Fruit fly (Drosophila melanogaster) whole organism, embryonic: ENCODE data around the gene CG12009.

Source experiments
- Asciz ChIP-seq: fragments of 200-800 bp; sonication (Bioruptor generic); optimal IDR thresholded peaks from 2 replicates; lab custom pipeline; 2017; ENCODE audit warnings: missing biosample characterization, mild to moderate bottlenecking, missing genetic modification characterization, missing genetic modification reagents
- Bdp1 ChIP-seq: fragments of 200-800 bp; sonication (Bioruptor generic); optimal IDR thresholded peaks from 3 replicates; lab custom pipeline; 2016; ENCODE audit warnings: missing biosample characterization, missing genetic modification characterization
- CG11085 ChIP-seq: fragments of 200-800 bp; sonication (Bioruptor generic); IDR thresholded peaks from 2 replicates; pipeline ENCODE4 v1.3.6; 2022; ENCODE audit warnings: missing biosample characterization, missing genetic modification characterization
- CG11247 ChIP-seq: fragments of 200-800 bp; sonication (Bioruptor generic); IDR thresholded peaks from 2 replicates; pipeline ENCODE4 v1.3.6; 2022; ENCODE audit warnings: missing biosample characterization, missing genetic modification characterization
- CG11560 ChIP-seq: fragments of 200-800 bp; sonication (Bioruptor generic); IDR thresholded peaks from 3 replicates; pipeline ENCODE4 v1.3.6; 2022; ENCODE audit warnings: missing biosample characterization, missing genetic modification characterization
- CG11723 ChIP-seq: fragments of 200-800 bp; sonication (Bioruptor generic); optimal IDR thresholded peaks from 2 replicates; lab custom pipeline; 2017; ENCODE audit warnings: missing biosample characterization, mild to moderate bottlenecking, missing genetic modification characterization
- CG13296 ChIP-seq: fragments of 200-800 bp; sonication (Bioruptor generic); optimal IDR thresholded peaks from 3 replicates; lab custom pipeline; 2018; ENCODE audit warnings: missing biosample characterization, mild to moderate bottlenecking, missing genetic modification characterization
- CG13424 ChIP-seq: fragments of 200-800 bp; sonication (Bioruptor generic); optimal IDR thresholded peaks from 2 replicates; lab custom pipeline; 2019; ENCODE audit warnings: missing biosample characterization, mild to moderate bottlenecking, missing genetic modification characterization, moderate library complexity
- CG1529 ChIP-seq: fragments of 200-800 bp; sonication (Bioruptor generic); optimal IDR thresholded peaks from 3 replicates; lab custom pipeline; 2018; ENCODE audit warnings: missing biosample characterization, missing genetic modification characterization
- CG17328 ChIP-seq: fragments of 200-800 bp; sonication (Bioruptor generic); IDR thresholded peaks from 2 replicates; pipeline ENCODE4 v1.3.6; 2022; ENCODE audit warnings: missing biosample characterization, missing genetic modification characterization
- CG17568 ChIP-seq: fragments of 200-800 bp; sonication (Bioruptor generic); optimal IDR thresholded peaks from 2 replicates; lab custom pipeline; 2018; ENCODE audit warnings: missing biosample characterization, mild to moderate bottlenecking, missing genetic modification characterization, moderate library complexity
- CG17612 ChIP-seq: fragments of 200-800 bp; sonication (Bioruptor generic); IDR thresholded peaks from 2 replicates; pipeline ENCODE4 v1.3.6; 2022; ENCODE audit warnings: missing biosample characterization, missing genetic modification characterization
- CG18011 ChIP-seq: fragments of 200-800 bp; sonication (Bioruptor generic); optimal IDR thresholded peaks from 2 replicates; lab custom pipeline; 2017; ENCODE audit warnings: missing biosample characterization, missing genetic modification characterization, mild to moderate bottlenecking, moderate library complexity, missing genotype
- CG18476 ChIP-seq: fragments of 200-800 bp; sonication (Bioruptor generic); optimal IDR thresholded peaks from 2 replicates; lab custom pipeline; 2016; ENCODE audit warnings: missing biosample characterization, mild to moderate bottlenecking, missing genetic modification characterization
- CG18764 ChIP-seq: fragments of 200-800 bp; sonication (Bioruptor generic); optimal IDR thresholded peaks from 3 replicates; lab custom pipeline; 2016; ENCODE audit warnings: missing biosample characterization, missing genetic modification characterization
- CG6175 ChIP-seq: fragments of 200-800 bp; sonication (Bioruptor generic); IDR thresholded peaks from 3 replicates; pipeline ENCODE4 v1.3.6; 2022; ENCODE audit warnings: missing biosample characterization, missing genetic modification characterization
- CG8924 ChIP-seq: fragments of 200-800 bp; optimal IDR thresholded peaks from 3 replicates; lab custom pipeline; 2019; ENCODE audit warnings: missing biosample characterization, mild to moderate bottlenecking, missing genetic modification characterization, moderate library complexity
- CG8944 ChIP-seq: fragments of 200-800 bp; sonication (Bioruptor generic); optimal IDR thresholded peaks from 3 replicates; lab custom pipeline; 2016; ENCODE audit warnings: missing biosample characterization, missing genetic modification characterization
- Dfd ChIP-seq, 2 experiments: fragments of >200 bp; optimal IDR thresholded peaks; 2 replicates each; lab custom pipeline; 2017; ENCODE audit warnings: missing biosample characterization in 2 of 2, missing genetic modification characterization in 2 of 2
- E2f2 ChIP-seq: fragments of 200-800 bp; sonication (Bioruptor generic); IDR thresholded peaks from 2 replicates; pipeline ENCODE4 v1.3.6; 2022; ENCODE audit warnings: missing biosample characterization, missing genetic modification characterization
- Lim3 ChIP-seq: fragments of 200-800 bp; sonication (Bioruptor generic); IDR thresholded peaks from 2 replicates; pipeline ENCODE4 v1.3.6; 2022; ENCODE audit warnings: missing biosample characterization, missing genetic modification characterization
- Mrtf ChIP-seq: fragments of 200-800 bp; sonication (Bioruptor generic); IDR thresholded peaks from 3 replicates; pipeline ENCODE4 v1.3.6; 2022; ENCODE audit warnings: missing biosample characterization, missing genetic modification characterization
- Myb ChIP-seq: fragments of 200-800 bp; sonication (Bioruptor generic); optimal IDR thresholded peaks from 2 replicates; lab custom pipeline; 2016; ENCODE audit warnings: missing biosample characterization, missing genetic modification characterization
- NK7.1 ChIP-seq: fragments of 200-800 bp; sonication (Bioruptor generic); optimal IDR thresholded peaks from 3 replicates; lab custom pipeline; 2016; ENCODE audit warnings: missing biosample characterization, missing genetic modification characterization
- TFAM ChIP-seq: fragments of 200-800 bp; sonication (Bioruptor generic); optimal IDR thresholded peaks from 2 replicates; lab custom pipeline; 2017; ENCODE audit warnings: missing biosample characterization, missing genetic modification characterization, inconsistent platforms
- Xrp1 ChIP-seq: fragments of 200-800 bp; sonication (Bioruptor generic); IDR thresholded peaks from 2 replicates; pipeline ENCODE4 v1.3.6; 2022; ENCODE audit warnings: missing biosample characterization, missing genetic modification characterization
- ab ChIP-seq: fragments of 200-800 bp; sonication (Bioruptor generic); optimal IDR thresholded peaks from 2 replicates; lab custom pipeline; 2016; ENCODE audit warnings: missing biosample characterization, missing genetic modification characterization
- ap ChIP-seq: fragments of 200-800 bp; sonication (Bioruptor generic); IDR thresholded peaks from 2 replicates; pipeline ENCODE4 v1.3.6; 2022; ENCODE audit warnings: missing biosample characterization, missing genetic modification characterization
- dmrt11E ChIP-seq: fragments of 200-800 bp; sonication (Bioruptor generic); optimal IDR thresholded peaks from 3 replicates; lab custom pipeline; 2018; ENCODE audit warnings: missing biosample characterization, mild to moderate bottlenecking, missing genetic modification characterization, moderate library complexity
- exex ChIP-seq: fragments of 200-800 bp; sonication (Bioruptor generic); optimal IDR thresholded peaks from 4 replicates; lab custom pipeline; 2018; ENCODE audit warnings: missing biosample characterization, mild to moderate bottlenecking, missing genetic modification characterization, moderate library complexity
- fru ChIP-seq: fragments of >200 bp; optimal IDR thresholded peaks from 2 replicates; lab custom pipeline; 2017
- ftz-f1 ChIP-seq: fragments of 200-800 bp; sonication (Bioruptor generic); optimal IDR thresholded peaks from 2 replicates; lab custom pipeline; 2016; ENCODE audit warnings: missing biosample characterization, missing genetic modification characterization
- fu2 ChIP-seq: fragments of 200-800 bp; sonication (Bioruptor generic); optimal IDR thresholded peaks from 2 replicates; lab custom pipeline; 2016; ENCODE audit warnings: missing biosample characterization, missing genetic modification characterization
- her ChIP-seq: fragments of 200-800 bp; sonication (Bioruptor generic); optimal IDR thresholded peaks from 2 replicates; lab custom pipeline; 2016; ENCODE audit warnings: missing biosample characterization, missing genetic modification characterization
- hkb ChIP-seq, 2 experiments: fragments of 200-800 bp in 1 of 2; fragments of >200 bp in 1 of 2; sonication (Bioruptor generic) in 1 of 2; IDR thresholded peaks in 1 of 2; optimal IDR thresholded peaks in 1 of 2; 2 replicates each; pipeline versions ENCODE4 v1.3.6 to Lab custom; 2017 to 2022; ENCODE audit warnings: missing biosample characterization in 1 of 2, missing genetic modification characterization in 1 of 2
- insv ChIP-seq, 2 experiments: fragments of 200-800 bp; sonication (Bioruptor generic); optimal IDR thresholded peaks; 3 replicates each; lab custom pipeline; 2016 to 2018; ENCODE audit warnings: missing biosample characterization in 2 of 2, missing genetic modification characterization in 2 of 2
- nerfin-1 ChIP-seq: fragments of 200-800 bp; sonication (Bioruptor generic); optimal IDR thresholded peaks from 3 replicates; lab custom pipeline; 2019; ENCODE audit warnings: missing biosample characterization, mild to moderate bottlenecking, missing genetic modification characterization, moderate library complexity
- nom ChIP-seq: fragments of 200-800 bp; sonication (Bioruptor generic); optimal IDR thresholded peaks from 2 replicates; lab custom pipeline; 2017; ENCODE audit warnings: missing biosample characterization, missing genetic modification characterization, mild to moderate bottlenecking, moderate library complexity, missing genetic modification reagents
- oc ChIP-seq: fragments of 200-800 bp; sonication (Bioruptor generic); optimal IDR thresholded peaks from 2 replicates; lab custom pipeline; 2018; ENCODE audit warnings: missing biosample characterization, mild to moderate bottlenecking, missing genetic modification characterization, moderate library complexity
- otp ChIP-seq: fragments of 200-800 bp; sonication (Bioruptor generic); IDR thresholded peaks from 3 replicates; pipeline ENCODE4, ENCODE4 v1.3.6; 2022; ENCODE audit warnings: missing biosample characterization, missing genetic modification characterization
- prd ChIP-seq, 3 experiments: fragments of >200 bp in 2 of 3; fragments of 200-800 bp in 1 of 3; sonication (Bioruptor generic) in 1 of 3; optimal IDR thresholded peaks in 2 of 3; IDR thresholded peaks in 1 of 3; 2 replicates in 2 of 3; 3 replicates in 1 of 3; pipeline versions ENCODE4 v1.3.6 to Lab custom; 2017 to 2022; ENCODE audit warnings: missing biosample characterization in 1 of 3, missing genetic modification characterization in 1 of 3
- row ChIP-seq: fragments of 200-800 bp; sonication (Bioruptor generic); IDR thresholded peaks from 3 replicates; pipeline ENCODE4 v1.3.6; 2022; ENCODE audit warnings: missing biosample characterization, missing genetic modification characterization
- salm ChIP-seq: fragments of 200-800 bp; sonication (Bioruptor generic); optimal IDR thresholded peaks from 2 replicates; lab custom pipeline; 2018; ENCODE audit warnings: missing biosample characterization, mild to moderate bottlenecking, missing genetic modification characterization
- sim ChIP-seq: fragments of 200-800 bp; sonication (Bioruptor generic); IDR thresholded peaks from 2 replicates; pipeline ENCODE4 v1.3.6; 2022; ENCODE audit warnings: missing biosample characterization, missing genetic modification characterization
- sug ChIP-seq: fragments of 200-800 bp; optimal IDR thresholded peaks from 2 replicates; lab custom pipeline; 2019; ENCODE audit warnings: missing biosample characterization, mild to moderate bottlenecking, missing genetic modification characterization, moderate library complexity
- tll ChIP-seq, 2 experiments: fragments of 200-800 bp in 1 of 2; fragments of >200 bp in 1 of 2; sonication (Bioruptor generic) in 1 of 2; optimal IDR thresholded peaks; 2 replicates each; lab custom pipeline; 2017 to 2019; ENCODE audit warnings: missing biosample characterization in 2 of 2, missing genetic modification characterization in 2 of 2, mild to moderate bottlenecking in 1 of 2, moderate library complexity in 1 of 2
- tna ChIP-seq: fragments of 200-800 bp; sonication (Bioruptor generic); IDR thresholded peaks from 2 replicates; pipeline ENCODE4 v1.3.6; 2022; ENCODE audit warnings: missing biosample characterization, missing genetic modification characterization; ENCODE audit not compliant: partially characterized antibody
- vnd ChIP-seq: fragments of 200-800 bp; sonication (Bioruptor generic); IDR thresholded peaks from 3 replicates; pipeline ENCODE4 v1.3.6; 2022; ENCODE audit warnings: missing biosample characterization, missing genetic modification characterization; ENCODE audit not compliant: partially characterized antibody
- yki ChIP-seq: fragments of >200 bp; optimal IDR thresholded peaks from 3 replicates; lab custom pipeline; 2018
- zen2 ChIP-seq: fragments of 200-800 bp; sonication (Bioruptor generic); IDR thresholded peaks from 3 replicates; pipeline ENCODE4 v1.3.6; 2022; ENCODE audit warnings: missing biosample characterization, missing genetic modification characterization; ENCODE audit not compliant: partially characterized antibody

Gene CG12009

dm6 chr3L:3301171-3301738 lies 10.0 kb downstream of the CG12009 start (continued):
- TF ChIP-seq CG11723 (peak; percentile 84), CG13424 (peak; percentile 94), salm (peak; percentile 91), row (GFP tag; lab: Robert Waterston, UW) (peak; percentile 96), sug (tag; lab: Kevin White, UChicago) (peak; percentile 89), CG18011 (GFP tag; lab: Kevin White, UChicago) (peak; percentile 74), ab (GFP tag; lab: Kevin White, UChicago) (peak; percentile 45), CG17568 (GFP tag; lab: Kevin White, UChicago) (peak; percentile 91), fu2 (peak; percentile 80), Dfd (GFP tag; optimal IDR thresholded peaks at IDR 0.05; lab: Kevin White, UChicago) (no peak), Asciz (peak; percentile 91), tna (GFP tag; lab: Robert Waterston, UW) (no peak), her (peak; percentile 88), Bdp1 (GFP tag; lab: Kevin White, UChicago) (peak; percentile 77), CG6175 (peak; percentile 91), CG1529 (peak; percentile 89), CG8924 (peak; percentile 96), Lim3 (GFP tag; lab: Robert Waterston, UW) (peak; percentile 75; the same call in 1 of the 2 replicates), nerfin-1 (tag; lab: Kevin White, UChicago) (peak; percentile 87), prd (optimal IDR thresholded peaks at IDR 0.05; lab: Kevin White, UChicago) (no peak), prd (GFP tag; IDR thresholded peaks at IDR 0.05; lab: Robert Waterston, UW) (peak; percentile 91), sim (GFP tag; lab: Robert Waterston, UW) (peak; percentile 84), exex (tag; lab: Kevin White, UChicago) (peak; percentile 100), dmrt11E (tag; lab: Kevin White, UChicago) (peak; percentile 80), oc (tag; lab: Kevin White, UChicago) (peak; percentile 88), tll (GFP tag; optimal IDR thresholded peaks at IDR 0.05; lab: Kevin White, UChicago) (no peak), CG11247 (GFP tag; lab: Robert Waterston, UW) (peak; percentile 85), yki (lab: Kevin White, UChicago) (no peak), otp (GFP tag; lab: Robert Waterston, UW) (peak; percentile 90), NK7.1 (peak; percentile 90), TFAM (GFP tag; lab: Kevin White, UChicago) (no peak), ap (peak; percentile 90), CG17612 (peak; percentile 60; the same call in 1 of the 2 replicates), CG18476 (GFP tag; lab: Kevin White, UChicago) (peak; percentile 83), CG8944 (GFP tag; lab: Kevin White, UChicago) (peak; percentile 88), CG17328 (peak; percentile 89), CG18764 (GFP tag; lab: Kevin White, UChicago) (peak; percentile 85), vnd (GFP tag; lab: Robert Waterston, UW) (no peak), CG11560 (tag; lab: Robert Waterston, UW) (peak; percentile 66), fru (lab: Kevin White, UChicago) (no peak), insv (GFP tag; optimal IDR thresholded peaks at IDR 0.05; lab: Kevin White, UChicago) (peak in 1 of 2 experiments; percentile 27), E2f2 (GFP tag; lab: Robert Waterston, UW) (peak; percentile 74), hkb (optimal IDR thresholded peaks at IDR 0.05; lab: Kevin White, UChicago) (no peak), hkb (GFP tag; IDR thresholded peaks at IDR 0.05; lab: Robert Waterston, UW) (peak; percentile 96), nom (GFP tag; lab: Kevin White, UChicago) (no peak), CG11085 (GFP tag; lab: Robert Waterston, UW) (peak; percentile 68), Xrp1 (GFP tag; lab: Robert Waterston, UW) (peak; percentile 91), zen2 (GFP tag; lab: Robert Waterston, UW) (no peak), CG13296 (GFP tag; lab: Kevin White, UChicago) (peak; percentile 94), ftz-f1 (no peak), Myb (GFP tag; lab: Kevin White, UChicago) (peak; percentile 68), Mrtf (GFP tag; lab: Robert Waterston, UW) (peak; percentile 86)
